Worm (Caenorhabditis elegans) whole organism, early embryonic: ENCODE measurements around the gene lst-2.

Experiments
- B0310.2 ChIP-seq: sonication (generic microtip); optimal IDR thresholded peaks from 2 replicates; lab custom pipeline; 2016; ENCODE audit warnings: mild to moderate bottlenecking, missing genetic modification characterization, missing compliant biosample characterization
- F13C5.2 ChIP-seq: sonication (generic microtip); optimal IDR thresholded peaks from 2 replicates; lab custom pipeline; 2017; ENCODE audit warnings: mild to moderate bottlenecking, missing genetic modification characterization, inconsistent platforms, missing compliant biosample characterization
- aly-1 ChIP-seq: sonication (generic microtip); optimal IDR thresholded peaks from 2 replicates; lab custom pipeline; 2016; ENCODE audit warnings: missing genetic modification characterization, missing compliant biosample characterization
- ama-1 ChIP-seq: fragments of 150-350 bp; optimal IDR thresholded peaks from 2 replicates; lab custom pipeline; 2014
- ceh-13 ChIP-seq: fragments of 200-800 bp; sonication (Bioruptor generic); optimal IDR thresholded peaks from 2 replicates; lab custom pipeline; 2018; ENCODE audit warnings: mild to moderate bottlenecking, missing genetic modification characterization, missing compliant biosample characterization
- ceh-36 ChIP-seq: sonication (generic microtip); optimal IDR thresholded peaks from 2 replicates; lab custom pipeline; 2016; ENCODE audit warnings: missing genetic modification characterization, inconsistent platforms, missing compliant biosample characterization
- ets-7 ChIP-seq: sonication (generic microtip); optimal IDR thresholded peaks from 2 replicates; lab custom pipeline; 2016; ENCODE audit warnings: missing genotype, missing genetic modification characterization, missing compliant biosample characterization
- flt-1 ChIP-seq: fragments of 200-800 bp; sonication (Bioruptor generic); IDR thresholded peaks from 2 replicates; pipeline ENCODE4 v1.3.6; 2022; ENCODE audit warnings: missing genetic modification characterization, missing compliant biosample characterization
- hmbx-1 ChIP-seq: sonication (generic microtip); optimal IDR thresholded peaks from 2 replicates; lab custom pipeline; 2016; ENCODE audit warnings: mild to moderate bottlenecking, missing genetic modification characterization, missing compliant biosample characterization
- hmg-4 ChIP-seq: fragments of 200-800 bp; sonication (Bioruptor generic); optimal IDR thresholded peaks from 2 replicates; lab custom pipeline; 2018; ENCODE audit warnings: mild to moderate bottlenecking, missing genetic modification characterization, missing compliant biosample characterization
- hnd-1 ChIP-seq: sonication (generic microtip); optimal IDR thresholded peaks from 2 replicates; lab custom pipeline; 2016; ENCODE audit warnings: missing genetic modification characterization, missing compliant biosample characterization
- pes-1 ChIP-seq: fragments of 200-800 bp; sonication (Bioruptor generic); IDR thresholded peaks from 2 replicates; pipeline ENCODE4 v1.3.6; 2022; ENCODE audit warnings: missing genetic modification reagents, missing genetic modification characterization, missing compliant biosample characterization
- scrt-1 ChIP-seq: fragments of 200-800 bp; sonication (Bioruptor generic); IDR thresholded peaks from 2 replicates; pipeline ENCODE4 v1.3.6; 2022; ENCODE audit warnings: missing genetic modification characterization, missing compliant biosample characterization
- sea-1 ChIP-seq: fragments of 200-800 bp; sonication (Bioruptor generic); conservative IDR thresholded peaks from 2 replicates; pipeline ENCODE4 v1.3.6; 2022; ENCODE audit warnings: missing genetic modification characterization, missing compliant biosample characterization
- tbx-11 ChIP-seq: fragments of 200-800 bp; sonication (Bioruptor generic); IDR thresholded peaks from 2 replicates; pipeline ENCODE4 v1.3.6; 2022; ENCODE audit warnings: missing genetic modification characterization, missing compliant biosample characterization
- tbx-37 ChIP-seq: fragments of 200-800 bp; sonication (Bioruptor generic); conservative IDR thresholded peaks from 2 replicates; pipeline ENCODE4 v1.3.6; 2022; ENCODE audit warnings: missing genetic modification reagents, missing genetic modification characterization, missing compliant biosample characterization
- tra-4 ChIP-seq: sonication (generic microtip); optimal IDR thresholded peaks from 2 replicates; lab custom pipeline; 2017; ENCODE audit warnings: missing genetic modification characterization, missing compliant biosample characterization

lst-2 gene

ce11 chrX:4383316-4383936 lies at the start of gene lst-2:
Gene lst-2, minus strand, starts transcription at chrX:4383366.
- TF ChIP-seq tra-4 (tag; lab: Kevin White, UChicago) = no peak
- TF ChIP-seq ceh-36 (tag; lab: Kevin White, UChicago) = no peak
- TF ChIP-seq aly-1 (tag; lab: Kevin White, UChicago) = no peak
- TF ChIP-seq flt-1 (GFP tag; lab: Robert Waterston, UW) = no peak
- no peak for TF ChIP-seq F13C5.2 (tag; lab: Kevin White, UChicago)
- no peak for TF ChIP-seq hmg-4
- TF ChIP-seq tbx-37 (GFP tag; lab: Robert Waterston, UW) = no peak

- TF ChIP-seq tbx-11 (GFP tag; lab: Robert Waterston, UW) (no peak), sea-1 (no peak), pes-1 (GFP tag; lab: Robert Waterston, UW) (no peak), tbx-37 (GFP tag; lab: Robert Waterston, UW) (no peak), aly-1 (tag; lab: Kevin White, UChicago) (no peak), F13C5.2 (tag; lab: Kevin White, UChicago) (no peak), hmbx-1 (tag; lab: Kevin White, UChicago) (no peak), tra-4 (tag; lab: Kevin White, UChicago) (no peak), ceh-36 (tag; lab: Kevin White, UChicago) (no peak), hmg-4 (no peak)
Measured at ce11 chrX:4429364-4429763, 46.2 kb upstream of the lst-2 start.

- TF ChIP-seq tra-4 (tag; lab: Kevin White, UChicago) = no peak
- no peak for TF ChIP-seq ets-7 (tag; lab: Kevin White, UChicago)
- TF ChIP-seq ama-1 (lab: Kevin White, UChicago) = no peak
- TF ChIP-seq B0310.2 (tag; lab: Kevin White, UChicago) = no peak
- TF ChIP-seq scrt-1 = no peak
- no peak for TF ChIP-seq ceh-36 (tag; lab: Kevin White, UChicago)
- no peak for TF ChIP-seq hnd-1
- no peak for TF ChIP-seq F13C5.2 (tag; lab: Kevin White, UChicago)
- no peak for TF ChIP-seq hmg-4
- no peak for TF ChIP-seq flt-1 (GFP tag; lab: Robert Waterston, UW)
- TF ChIP-seq aly-1 (tag; lab: Kevin White, UChicago) = no peak
- no peak for TF ChIP-seq sea-1
- no peak for TF ChIP-seq pes-1 (GFP tag; lab: Robert Waterston, UW)
- no peak for TF ChIP-seq tbx-37 (GFP tag; lab: Robert Waterston, UW)
- TF ChIP-seq ceh-13 (GFP tag; lab: Kevin White, UChicago) = no peak
- no peak for TF ChIP-seq hmbx-1 (tag; lab: Kevin White, UChicago)
- TF ChIP-seq tbx-11 (GFP tag; lab: Robert Waterston, UW) = no peak
Measured at ce11 chrX:4427387-4427786, 44.2 kb upstream of the lst-2 start.

ce11 chrX:4426496-4426895 lies 43.3 kb upstream of the lst-2 start:
- no peak for TF ChIP-seq pes-1 (GFP tag; lab: Robert Waterston, UW)
- TF ChIP-seq tbx-11 (GFP tag; lab: Robert Waterston, UW) = no peak
- no peak for TF ChIP-seq ceh-13 (GFP tag; lab: Kevin White, UChicago)
- no peak for TF ChIP-seq hmbx-1 (tag; lab: Kevin White, UChicago)
- no peak for TF ChIP-seq hmg-4
- TF ChIP-seq B0310.2 (tag; lab: Kevin White, UChicago) = no peak
- TF ChIP-seq flt-1 (GFP tag; lab: Robert Waterston, UW) = no peak
- no peak for TF ChIP-seq tbx-37 (GFP tag; lab: Robert Waterston, UW)
- TF ChIP-seq ets-7 (tag; lab: Kevin White, UChicago) = no peak
- TF ChIP-seq ama-1 (lab: Kevin White, UChicago) = no peak
- TF ChIP-seq scrt-1 = no peak
- no peak for TF ChIP-seq tra-4 (tag; lab: Kevin White, UChicago)
- TF ChIP-seq aly-1 (tag; lab: Kevin White, UChicago) = no peak
- no peak for TF ChIP-seq ceh-36 (tag; lab: Kevin White, UChicago)

- TF ChIP-seq pes-1 (GFP tag; lab: Robert Waterston, UW) = no peak
- TF ChIP-seq hmg-4 = no peak
- no peak for TF ChIP-seq tbx-11 (GFP tag; lab: Robert Waterston, UW)
- no peak for TF ChIP-seq scrt-1
- TF ChIP-seq aly-1 (tag; lab: Kevin White, UChicago) = no peak
- TF ChIP-seq tra-4 (tag; lab: Kevin White, UChicago) = no peak
- no peak for TF ChIP-seq ama-1 (lab: Kevin White, UChicago)
- TF ChIP-seq ceh-36 (tag; lab: Kevin White, UChicago) = no peak
- no peak for TF ChIP-seq B0310.2 (tag; lab: Kevin White, UChicago)
- no peak for TF ChIP-seq sea-1
- TF ChIP-seq F13C5.2 (tag; lab: Kevin White, UChicago) = no peak
- no peak for TF ChIP-seq hmbx-1 (tag; lab: Kevin White, UChicago)
- TF ChIP-seq ets-7 (tag; lab: Kevin White, UChicago) = no peak
Measured at ce11 chrX:4424254-4424653, 41.1 kb upstream of the lst-2 start.

- TF ChIP-seq F13C5.2 (tag; lab: Kevin White, UChicago) (no peak), ceh-13 (GFP tag; lab: Kevin White, UChicago) (no peak), hnd-1 (no peak), tbx-37 (GFP tag; lab: Robert Waterston, UW) (no peak), hmg-4 (no peak), ama-1 (lab: Kevin White, UChicago) (no peak), aly-1 (tag; lab: Kevin White, UChicago) (no peak), ceh-36 (tag; lab: Kevin White, UChicago) (no peak)
Measured at ce11 chrX:4418751-4419150, 35.6 kb upstream of the lst-2 start, which contains the start of gene dop-1. Gene dop-1, minus strand, starts transcription at chrX:4418851.

ce11 chrX:4415289-4415688 lies 32.1 kb upstream of the lst-2 start:
- no peak for TF ChIP-seq flt-1 (GFP tag; lab: Robert Waterston, UW)
- no peak for TF ChIP-seq tbx-37 (GFP tag; lab: Robert Waterston, UW)
- no peak for TF ChIP-seq pes-1 (GFP tag; lab: Robert Waterston, UW)
- no peak for TF ChIP-seq ceh-36 (tag; lab: Kevin White, UChicago)
- no peak for TF ChIP-seq aly-1 (tag; lab: Kevin White, UChicago)
- TF ChIP-seq tra-4 (tag; lab: Kevin White, UChicago) = no peak
- no peak for TF ChIP-seq hmg-4
- TF ChIP-seq ceh-13 (GFP tag; lab: Kevin White, UChicago) = no peak
- no peak for TF ChIP-seq sea-1
- no peak for TF ChIP-seq B0310.2 (tag; lab: Kevin White, UChicago)
- no peak for TF ChIP-seq ama-1 (lab: Kevin White, UChicago)
- TF ChIP-seq ets-7 (tag; lab: Kevin White, UChicago) = no peak
- no peak for TF ChIP-seq tbx-11 (GFP tag; lab: Robert Waterston, UW)
- TF ChIP-seq scrt-1 = no peak
- no peak for TF ChIP-seq hnd-1
- TF ChIP-seq hmbx-1 (tag; lab: Kevin White, UChicago) = no peak
- no peak for TF ChIP-seq F13C5.2 (tag; lab: Kevin White, UChicago)
